Worm (Caenorhabditis elegans) whole organism, L2 larva: Measurements from ENCODE around the gene gplb-1.

Source experiments
- dmd-4 ChIP-seq: sonication (generic microtip); optimal IDR thresholded peaks from 2 replicates; lab custom pipeline; 2017; ENCODE audit warnings: missing biosample characterization, missing genetic modification characterization
- nhr-11 ChIP-seq: fragments of 150-350 bp; optimal IDR thresholded peaks from 2 replicates; lab custom pipeline; 2014; ENCODE audit warnings: missing biosample characterization, missing genetic modification characterization
- snpc-4 ChIP-seq: fragments of 150-350 bp; optimal IDR thresholded peaks from 2 replicates; lab custom pipeline; 2014; ENCODE audit warnings: missing biosample characterization, missing genetic modification characterization

- TF ChIP-seq snpc-4 (no peak), dmd-4 (tag; lab: Kevin White, UChicago) (no peak), nhr-11 (tag; lab: Kevin White, UChicago) (no peak)
Observed at ce11 chrV:8460800-8461199, 10.2 kb downstream of the gplb-1 start.
